Fruit fly (Drosophila melanogaster) whole organism, larva: Measurements from ENCODE around the gene Ire1.

Experiments
- noc ChIP-seq: fragments of 200-800 bp; sonication (Bioruptor generic); optimal IDR thresholded peaks from 3 replicates; lab custom pipeline; 2019; ENCODE audit warnings: missing biosample characterization, mild to moderate bottlenecking, missing genetic modification characterization, moderate library complexity

The Ire1 gene

dm6 chr3R:19860996-19861719, at the start of gene Ire1, which contains the start of gene Mrm2:
TSS of gene Ire1 (minus strand) at chr3R:19861291.
TSS of gene Mrm2 (plus strand) at chr3R:19861610.
- TF ChIP-seq noc (tag; lab: Kevin White, UChicago): peak; percentile 45

dm6 chr3R:19910302-19911029, 49.4 kb upstream of the Ire1 start:
- no peak for TF ChIP-seq noc (tag; lab: Kevin White, UChicago)

DNA sequence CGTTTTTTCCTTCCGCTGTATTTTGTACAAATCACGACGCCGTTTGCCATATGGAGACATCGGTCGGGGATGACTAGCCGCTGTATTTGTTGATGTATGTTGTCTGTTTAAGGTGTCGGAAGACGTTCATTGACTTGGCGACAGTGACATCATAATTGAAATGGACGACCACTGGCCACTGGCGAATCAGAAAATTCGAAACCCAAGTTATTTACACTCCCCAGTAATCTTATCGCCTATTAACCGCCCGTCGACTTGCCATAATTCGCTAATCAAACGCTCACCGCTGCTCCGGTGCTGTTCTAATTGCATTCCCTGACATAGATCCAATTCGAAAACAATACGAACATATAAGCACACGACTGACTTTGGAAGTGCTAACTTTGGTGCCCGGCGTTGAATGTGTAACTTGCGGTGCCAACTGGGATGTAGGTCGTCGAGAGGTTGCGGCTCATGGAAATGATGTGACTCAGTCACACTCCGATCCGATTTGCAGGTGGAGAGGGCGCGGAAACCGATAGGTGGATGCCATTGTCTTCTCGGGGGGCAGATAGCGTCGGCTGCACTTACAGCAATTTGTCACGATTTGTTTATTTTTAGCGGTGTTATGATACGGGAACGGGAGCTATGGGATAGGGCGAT, 48.6 kb upstream of the Ire1 start:
- no peak for TF ChIP-seq noc (tag; lab: Kevin White, UChicago)

DNA sequence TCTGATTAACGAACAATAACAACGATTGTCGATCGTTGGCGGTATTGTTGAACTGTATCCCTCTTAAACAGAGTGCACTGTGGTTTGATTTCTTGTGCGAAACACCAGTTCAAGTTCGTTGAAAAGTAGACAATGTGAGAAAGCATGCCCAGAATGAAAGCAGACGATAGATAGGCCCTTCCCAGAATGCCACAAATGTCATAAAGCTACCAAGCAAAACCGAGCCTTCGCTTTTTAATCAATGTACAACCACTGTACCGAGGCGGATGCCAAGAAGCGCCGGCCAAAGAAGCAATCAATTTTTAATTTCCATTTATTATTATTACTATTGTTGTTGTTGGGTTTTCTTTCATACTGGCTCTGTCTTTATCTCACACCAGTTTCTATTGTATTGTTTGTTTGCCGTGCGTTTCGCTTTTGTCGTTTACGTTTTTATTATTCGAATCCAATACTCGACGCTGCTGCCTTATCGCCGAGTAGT, 47.8 kb upstream of the Ire1 start:
- peak; percentile 69 for TF ChIP-seq noc (tag; lab: Kevin White, UChicago)

DNA sequence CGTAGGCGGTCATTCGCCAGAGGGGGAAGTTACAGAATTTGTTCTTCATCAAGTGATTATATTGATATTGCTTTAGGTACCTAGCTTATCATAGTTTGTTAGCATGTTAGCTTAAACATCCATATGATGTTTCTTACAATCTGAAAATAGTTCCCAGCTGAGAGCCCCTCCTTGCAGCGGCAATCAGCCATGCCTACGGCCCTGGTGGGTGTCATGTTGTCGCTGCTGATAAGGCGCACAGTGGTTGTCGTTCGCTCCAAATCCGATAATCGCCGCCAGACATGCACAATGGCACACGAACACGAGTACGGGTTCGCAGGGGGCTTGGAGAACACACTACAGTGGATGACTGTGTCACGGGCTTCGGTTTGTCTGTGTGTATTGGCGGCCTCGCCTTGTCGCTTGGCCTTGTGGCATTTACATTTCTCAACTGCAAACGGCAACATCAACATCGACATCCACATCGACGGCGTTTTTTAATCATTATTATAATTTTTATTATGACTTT, 44.9 kb upstream of the Ire1 start:
- peak; percentile 92 for TF ChIP-seq noc (tag; lab: Kevin White, UChicago)

DNA sequence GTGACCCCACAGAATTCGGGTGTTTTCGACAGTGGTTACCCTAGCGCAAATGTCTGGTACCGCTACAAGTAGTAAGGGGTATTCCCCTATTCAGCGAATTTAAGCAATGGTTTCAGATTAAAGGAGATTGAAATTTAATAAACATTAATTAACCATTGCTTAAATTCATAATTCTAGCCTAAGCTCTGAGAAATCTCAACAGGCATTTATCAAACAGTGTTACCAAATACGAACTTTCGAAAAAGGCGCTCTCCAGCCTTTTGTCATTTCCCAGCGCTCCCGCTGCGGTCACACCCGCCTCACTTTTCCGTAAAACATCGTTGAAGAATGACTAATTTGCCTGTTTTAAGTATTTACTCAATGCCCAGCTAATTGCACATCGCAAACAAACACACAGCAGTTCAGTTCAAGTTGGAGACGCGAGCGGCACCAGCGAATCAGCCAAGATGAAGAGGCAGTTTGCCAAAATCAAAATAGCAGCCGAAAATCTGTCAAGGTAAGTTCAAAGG, 43.8 kb upstream of the Ire1 start, which contains the start of the genes Surf6 and RhoGAP92B:
Surf6 (minus strand) TSS at position 4 of the 509 bp plus-strand sequence.
RhoGAP92B (plus strand) TSS at position 300 of the 509 bp plus-strand sequence.
- TF ChIP-seq noc (tag; lab: Kevin White, UChicago): peak; percentile 75

dm6 chr3R:19902926-19903739, 42.0 kb upstream of the Ire1 start, which contains the start of gene ClpX:
TSS of gene ClpX (minus strand) at chr3R:19903689.
- TF ChIP-seq noc (tag; lab: Kevin White, UChicago): peak; percentile 2

- TF ChIP-seq noc (tag; lab: Kevin White, UChicago): peak; percentile 14
Measured at dm6 chr3R:19902328-19902727, 41.2 kb upstream of the Ire1 start.

dm6 chr3R:19901742-19902141, 40.7 kb upstream of the Ire1 start:
- no peak for TF ChIP-seq noc (tag; lab: Kevin White, UChicago)

DNA sequence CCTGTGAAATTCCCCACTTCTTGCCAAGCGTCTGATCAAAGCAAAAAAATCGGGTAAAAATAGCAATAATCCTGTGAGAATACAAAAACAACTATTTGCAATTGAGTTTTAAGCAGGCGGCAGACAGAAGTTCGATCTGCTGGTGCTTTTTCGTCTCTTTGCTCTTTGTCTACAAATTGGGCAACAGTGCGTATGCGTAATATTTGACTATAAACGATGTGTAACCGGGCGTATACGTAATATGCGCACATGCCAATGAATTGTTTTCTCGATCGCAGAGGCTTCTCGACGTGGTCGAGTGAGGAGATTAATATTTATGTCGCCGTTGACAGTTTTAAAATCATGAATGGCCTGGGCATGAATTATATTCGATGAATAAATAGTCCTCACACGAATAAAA, 34.2 kb upstream of the Ire1 start:
- TF ChIP-seq noc (tag; lab: Kevin White, UChicago): no peak

- TF ChIP-seq noc (tag; lab: Kevin White, UChicago): peak; percentile 53
Measured at dm6 chr3R:19892046-19892445, 31.0 kb upstream of the Ire1 start.

DNA sequence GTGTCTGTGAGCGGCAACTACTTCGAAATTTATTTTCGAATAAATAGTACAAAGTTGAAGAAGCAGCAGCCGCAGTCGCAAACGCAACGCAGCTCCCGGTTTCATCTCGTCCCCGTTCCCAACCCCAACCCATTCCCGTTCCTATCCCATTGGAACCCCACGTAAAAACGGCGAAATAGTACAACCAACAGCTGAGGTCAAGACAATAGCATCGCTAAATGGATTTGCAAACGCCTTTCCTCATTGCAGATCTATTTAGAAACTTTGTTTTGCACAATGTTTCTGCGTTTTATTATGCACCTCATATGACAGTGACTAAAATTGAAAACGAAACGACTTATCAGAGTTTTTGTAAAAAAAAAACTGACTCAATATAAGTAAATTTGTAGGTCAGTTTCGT, 30.3 kb upstream of the Ire1 start:
- no peak for TF ChIP-seq noc (tag; lab: Kevin White, UChicago)

dm6 chr3R:19890340-19890998, 29.4 kb upstream of the Ire1 start, which contains the start of gene CG4733:
TSS of gene CG4733 (plus strand) at chr3R:19890689.
- no peak for TF ChIP-seq noc (tag; lab: Kevin White, UChicago)

DNA sequence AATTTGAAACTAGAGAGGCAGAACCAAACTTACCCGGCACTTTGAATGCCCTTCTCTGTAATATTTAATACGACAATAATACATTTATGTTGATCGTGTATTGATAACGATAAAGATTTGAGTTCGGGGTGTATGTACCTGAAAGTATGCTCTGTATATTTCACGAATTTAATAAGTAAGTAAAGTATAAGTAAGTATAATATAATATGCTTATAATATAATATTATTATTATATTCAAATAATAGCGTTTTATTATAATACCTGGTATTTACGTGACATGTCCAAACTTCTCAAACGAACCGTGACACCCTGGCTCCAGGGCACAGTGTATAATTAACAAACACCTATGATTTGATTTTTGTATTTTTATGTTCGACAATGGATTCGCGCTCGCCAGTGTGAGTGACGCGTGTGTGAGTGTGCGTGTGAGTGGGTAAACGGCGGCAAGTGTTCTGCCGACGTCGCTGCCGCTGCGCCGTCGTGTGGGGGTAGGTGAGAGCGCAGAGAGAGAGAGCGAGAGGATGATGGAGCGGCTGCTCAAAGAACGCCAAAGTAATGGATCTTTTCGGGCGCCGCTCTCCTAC, 28.6 kb upstream of the Ire1 start:
- peak; percentile 92 for TF ChIP-seq noc (tag; lab: Kevin White, UChicago)
